Fruit fly (Drosophila melanogaster): ENCODE data around the gene Flo2.

Gene Flo2

DNA sequence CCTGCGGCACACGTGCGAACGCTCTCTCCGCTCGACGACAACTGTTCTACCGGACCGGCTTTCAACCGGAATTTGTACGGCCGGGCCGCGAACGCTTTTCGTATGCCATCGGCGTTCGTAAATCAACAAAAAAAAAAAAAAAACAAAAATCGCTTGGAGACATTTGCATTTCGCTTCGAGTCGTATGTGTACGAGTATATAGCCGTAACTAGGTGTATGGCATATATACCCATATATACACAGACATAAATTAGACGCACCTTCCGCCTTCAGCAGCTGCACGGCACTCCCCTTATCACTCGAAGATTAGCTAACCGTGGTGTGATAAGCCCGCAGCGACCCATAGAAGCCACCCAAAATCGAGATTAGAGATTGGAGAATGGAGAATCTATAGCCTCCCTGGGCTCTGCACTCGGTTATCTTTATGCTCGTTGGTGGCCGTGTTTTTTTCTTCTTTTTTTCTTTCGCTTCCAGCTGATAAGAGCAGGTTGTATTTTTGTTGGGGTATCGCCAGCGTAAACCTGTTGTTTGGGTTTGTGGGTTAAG lies 66.4 kb downstream of the Flo2 start, which contains the start of gene CG9512:
TSS of gene CG9512 (minus strand) at position 51 of the 546 bp plus-strand sequence.
- TF ChIP-seq Mio (GFP tag; optimal IDR thresholded peaks at IDR 0.05) (no peak), CG32264 (GFP tag; optimal IDR thresholded peaks at IDR 0.05) (no peak), CrebA (GFP tag; optimal IDR thresholded peaks at IDR 0.05; ENCODE audit: borderline replicate concordance) (peak; percentile 2), ey (GFP tag; optimal IDR thresholded peaks at IDR 0.05) (no peak), dmrt93B (GFP tag; optimal IDR thresholded peaks at IDR 0.05) (no peak)

DNA sequence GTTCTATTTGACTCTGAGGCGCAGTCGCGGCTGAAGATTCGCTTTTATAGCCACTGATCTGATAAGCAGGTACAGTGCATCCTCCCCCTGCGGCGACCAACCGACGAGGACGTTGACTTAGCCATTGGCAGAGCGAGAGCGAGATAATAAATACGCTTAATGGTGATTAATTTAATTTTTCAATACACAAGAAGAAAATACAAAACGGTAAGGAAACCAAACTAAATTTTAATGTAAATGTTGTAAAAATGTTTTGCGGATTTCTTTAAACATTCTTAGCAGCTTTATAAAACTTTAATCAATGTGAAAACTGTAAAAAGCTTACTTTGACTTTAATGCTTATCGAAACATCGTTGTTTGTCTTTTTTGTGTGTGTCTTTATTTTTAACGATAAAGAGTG lies 69.9 kb downstream of the Flo2 start:
- no peak for TF ChIP-seq Myc (optimal IDR thresholded peaks at IDR 0.05)
- TF ChIP-seq rgr (GFP tag; optimal IDR thresholded peaks at IDR 0.05) = peak; percentile 24
- peak; percentile 11 for TF ChIP-seq h (GFP tag; optimal IDR thresholded peaks at IDR 0.05)
- peak; percentile 10 for TF ChIP-seq fru (GFP tag; optimal IDR thresholded peaks at IDR 0.05)
- no peak for TF ChIP-seq CrebA (GFP tag; optimal IDR thresholded peaks at IDR 0.05; ENCODE audit: borderline replicate concordance)
- no peak for TF ChIP-seq Vsx2 (GFP tag; optimal IDR thresholded peaks at IDR 0.05; ENCODE audit: partially characterized antibody)
- no peak for TF ChIP-seq sv (GFP tag; optimal IDR thresholded peaks at IDR 0.05)
- TF ChIP-seq foxo (GFP tag; optimal IDR thresholded peaks at IDR 0.05) = peak in 1 of 2 experiments; percentile 3
- TF ChIP-seq Dif (GFP tag; optimal IDR thresholded peaks at IDR 0.05; ENCODE audit: partially characterized antibody) = no peak
- TF ChIP-seq HLH106 (tag; optimal IDR thresholded peaks at IDR 0.05) = peak; percentile 25
- no peak for TF ChIP-seq dmrt93B (GFP tag; optimal IDR thresholded peaks at IDR 0.05)
- TF ChIP-seq Mio (GFP tag; optimal IDR thresholded peaks at IDR 0.05) = no peak
- no peak for TF ChIP-seq psq (GFP tag; optimal IDR thresholded peaks at IDR 0.05)
- peak; percentile 10 for TF ChIP-seq Hnf4 (GFP tag; optimal IDR thresholded peaks at IDR 0.05)
- TF ChIP-seq Rel (GFP tag; optimal IDR thresholded peaks at IDR 0.05) = no peak
- TF ChIP-seq Rel (tag; optimal IDR thresholded peaks at IDR 0.05) = no peak

DNA sequence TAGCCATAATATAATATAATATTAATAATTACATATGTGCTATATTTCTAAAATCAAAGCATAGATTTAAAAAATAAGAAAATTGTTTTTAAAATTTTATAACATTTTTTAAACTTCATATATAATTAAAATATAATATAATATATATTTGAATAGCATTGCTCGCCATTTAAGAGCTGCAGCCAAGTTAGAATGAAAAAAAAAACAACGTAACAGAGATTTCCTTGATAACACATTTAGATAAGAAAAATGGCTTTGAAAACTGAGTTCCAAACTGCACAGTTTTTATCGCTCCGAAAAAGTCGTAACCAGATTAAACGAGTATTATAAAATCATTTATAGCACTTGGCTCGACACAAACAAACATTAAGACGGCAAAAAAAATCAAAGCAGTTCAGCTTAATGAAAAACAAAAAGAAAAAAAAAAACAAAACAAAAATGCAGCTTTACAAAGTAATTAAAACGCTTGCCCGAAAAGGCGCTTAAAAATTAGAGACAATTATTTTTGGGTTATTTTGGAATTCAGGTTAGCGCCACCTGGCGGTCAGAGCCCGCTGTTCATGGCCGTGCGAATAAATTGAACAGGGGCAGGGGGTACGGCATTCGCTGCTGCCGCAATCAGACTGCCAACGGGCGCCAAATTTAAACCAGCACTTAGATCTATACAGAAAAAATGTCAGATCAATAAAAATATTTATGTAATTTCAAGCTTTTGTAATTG lies 70.6 kb downstream of the Flo2 start, which contains the start of gene fiz:
TSS of gene fiz (minus strand) at position 51 of the 721 bp plus-strand sequence.
- TF ChIP-seq Dif (GFP tag; optimal IDR thresholded peaks at IDR 0.05; ENCODE audit: partially characterized antibody) = no peak
- TF ChIP-seq Hnf4 (GFP tag; optimal IDR thresholded peaks at IDR 0.05) = no peak
- TF ChIP-seq CG32264 (GFP tag; optimal IDR thresholded peaks at IDR 0.05) = no peak
- TF ChIP-seq GATAd (GFP tag; optimal IDR thresholded peaks at IDR 0.05) = no peak
- no peak for TF ChIP-seq N (GFP tag; optimal IDR thresholded peaks at IDR 0.05)
- TF ChIP-seq pan (optimal IDR thresholded peaks at IDR 0.05) = no peak
- no peak for TF ChIP-seq Sp1 (GFP tag; optimal IDR thresholded peaks at IDR 0.05)
- TF ChIP-seq dl (GFP tag; optimal IDR thresholded peaks at IDR 0.05; ENCODE audit: insufficient read depth in 1 of 2, partially characterized antibody in 2 of 2) = no peak
- no peak for TF ChIP-seq h (GFP tag; optimal IDR thresholded peaks at IDR 0.05)
- TF ChIP-seq Mio (GFP tag; optimal IDR thresholded peaks at IDR 0.05) = no peak
- no peak for TF ChIP-seq lola (GFP tag; optimal IDR thresholded peaks at IDR 0.05)
- TF ChIP-seq sv (GFP tag; optimal IDR thresholded peaks at IDR 0.05) = no peak
- no peak for TF ChIP-seq HLH106 (tag; optimal IDR thresholded peaks at IDR 0.05)
- TF ChIP-seq Vsx2 (GFP tag; optimal IDR thresholded peaks at IDR 0.05; ENCODE audit: partially characterized antibody) = no peak
- TF ChIP-seq Jra (GFP tag; optimal IDR thresholded peaks at IDR 0.05) = no peak
- no peak for TF ChIP-seq woc (GFP tag; optimal IDR thresholded peaks at IDR 0.05)

dm6 chrX:14910464-14911349 lies 71.5 kb downstream of the Flo2 start, which contains the start of gene CG14406:
Gene CG14406, minus strand, starts transcription at chrX:14910845.
- peak; percentile 37 for TF ChIP-seq HLH106 (tag; optimal IDR thresholded peaks at IDR 0.05)
- TF ChIP-seq dmrt93B (GFP tag; optimal IDR thresholded peaks at IDR 0.05) = no peak
- TF ChIP-seq h (GFP tag; optimal IDR thresholded peaks at IDR 0.05) = peak; percentile 25

- TF ChIP-seq Dfd (GFP tag; optimal IDR thresholded peaks at IDR 0.05) (no peak), Sp1 (GFP tag; optimal IDR thresholded peaks at IDR 0.05) (no peak), woc (GFP tag; optimal IDR thresholded peaks at IDR 0.05) (no peak), HLH106 (tag; optimal IDR thresholded peaks at IDR 0.05) (no peak), sage (GFP tag; optimal IDR thresholded peaks at IDR 0.05) (no peak), Abd-B (GFP tag; optimal IDR thresholded peaks at IDR 0.05) (no peak), psq (GFP tag; optimal IDR thresholded peaks at IDR 0.05) (no peak), CG9705 (GFP tag; optimal IDR thresholded peaks at IDR 0.05) (no peak), Dif (GFP tag; optimal IDR thresholded peaks at IDR 0.05; ENCODE audit: partially characterized antibody) (no peak), OdsH (GFP tag; optimal IDR thresholded peaks at IDR 0.05) (no peak), CrebA (GFP tag; optimal IDR thresholded peaks at IDR 0.05; ENCODE audit: borderline replicate concordance) (no peak), Hnf4 (GFP tag; optimal IDR thresholded peaks at IDR 0.05) (no peak), br (GFP tag; optimal IDR thresholded peaks at IDR 0.05) (no peak), Mio (GFP tag; optimal IDR thresholded peaks at IDR 0.05) (no peak), Hr83 (GFP tag; optimal IDR thresholded peaks at IDR 0.05; ENCODE audit: poor library complexity, severe bottlenecking) (no peak), usp (GFP tag; optimal IDR thresholded peaks at IDR 0.05) (no peak), Rel (GFP tag; optimal IDR thresholded peaks at IDR 0.05) (no peak), Rel (tag; optimal IDR thresholded peaks at IDR 0.05) (no peak), jim (GFP tag; optimal IDR thresholded peaks at IDR 0.05) (no peak), pan (optimal IDR thresholded peaks at IDR 0.05) (no peak)
Measured at dm6 chrX:14913706-14914303, 74.6 kb downstream of the Flo2 start, which contains the start of gene CG12398. Gene CG12398, minus strand, starts transcription at chrX:14913812.
